Worm (Caenorhabditis elegans) whole organism, young adult: Measurements from ENCODE around the gene K10C2.12.

Experiments
- B0035.1 ChIP-seq: sonication (generic microtip); optimal IDR thresholded peaks from 2 replicates; lab custom pipeline; 2016; ENCODE audit warnings: missing genetic modification characterization, mild to moderate bottlenecking, missing compliant biosample characterization, missing genotype, missing genetic modification reagents
- C06A6.2 ChIP-seq: fragments of 200-800 bp; sonication (Bioruptor generic); conservative IDR thresholded peaks from 2 replicates; pipeline ENCODE4 v1.3.6; 2022; ENCODE audit warnings: missing genetic modification characterization, missing compliant biosample characterization
- C17E4.6 ChIP-seq: fragments of 200-800 bp; sonication (Bioruptor generic); IDR thresholded peaks from 2 replicates; pipeline ENCODE4 v1.3.6; 2022; ENCODE audit warnings: missing genetic modification reagents, missing genetic modification characterization, missing compliant biosample characterization
- F49E8.2 ChIP-seq: sonication (generic microtip); optimal IDR thresholded peaks from 3 replicates; lab custom pipeline; 2017; ENCODE audit warnings: missing genetic modification characterization, mild to moderate bottlenecking, missing compliant biosample characterization, antibody characterized with exemption, moderate library complexity; ENCODE audit not compliant: insufficient read depth
- Y53F4B.3 ChIP-seq: fragments of 200-800 bp; sonication (Bioruptor generic); IDR thresholded peaks from 2 replicates; pipeline ENCODE4 v1.3.6; 2022; ENCODE audit warnings: missing genetic modification reagents, missing genetic modification characterization, missing compliant biosample characterization
- Y56A3A.18 ChIP-seq: fragments of 200-800 bp; sonication (Bioruptor generic); IDR thresholded peaks from 2 replicates; pipeline ENCODE4 v1.3.6; 2022; ENCODE audit warnings: missing genetic modification reagents, missing genetic modification characterization, missing compliant biosample characterization
- Y67H2A.10 ChIP-seq: fragments of 200-800 bp; sonication (Bioruptor generic); conservative IDR thresholded peaks from 2 replicates; pipeline ENCODE4 v1.3.6; 2022; ENCODE audit warnings: missing genetic modification reagents, missing genetic modification characterization, missing compliant biosample characterization
- ZK185.1 ChIP-seq: sonication (generic microtip); optimal IDR thresholded peaks from 2 replicates; lab custom pipeline; 2016; ENCODE audit warnings: mild to moderate bottlenecking, missing genetic modification characterization, missing compliant biosample characterization; ENCODE audit not compliant: poor library complexity, severe bottlenecking
- ama-1 ChIP-seq, 3 experiments: fragments of 150-350 bp in 1 of 3; sonication (generic microtip) in 2 of 3; optimal IDR thresholded peaks; 2 replicates each; lab custom pipeline; 2014 to 2018; ENCODE audit warnings: missing biosample characterization in 2 of 3, missing genetic modification characterization in 2 of 3, missing genetic modification reagents in 2 of 3
- atf-7 ChIP-seq: sonication (generic microtip); optimal IDR thresholded peaks from 2 replicates; lab custom pipeline; 2017; ENCODE audit warnings: mild to moderate bottlenecking, missing genetic modification characterization, missing compliant biosample characterization
- attf-3 ChIP-seq: fragments of 200-800 bp; sonication (Bioruptor generic); conservative IDR thresholded peaks from 2 replicates; pipeline ENCODE4 v1.3.6; 2022; ENCODE audit warnings: missing genetic modification reagents, missing genetic modification characterization, missing compliant biosample characterization
- bed-2 ChIP-seq: fragments of 200-800 bp; sonication (Bioruptor generic); IDR thresholded peaks from 2 replicates; pipeline ENCODE4 v1.3.6; 2022; ENCODE audit warnings: missing genetic modification reagents, missing genetic modification characterization, missing compliant biosample characterization
- cebp-2 ChIP-seq: fragments of 200-800 bp; sonication (Bioruptor generic); IDR thresholded peaks from 2 replicates; pipeline ENCODE4 v1.3.6; 2022; ENCODE audit warnings: missing genetic modification characterization, missing compliant biosample characterization
- ceh-40 ChIP-seq: fragments of 200-800 bp; sonication (Bioruptor generic); IDR thresholded peaks from 2 replicates; pipeline ENCODE4 v1.3.6; 2022; ENCODE audit warnings: missing genetic modification characterization, missing compliant biosample characterization
- die-1 ChIP-seq: sonication (generic microtip); optimal IDR thresholded peaks from 2 replicates; lab custom pipeline; 2016; ENCODE audit warnings: missing genotype, mild to moderate bottlenecking, missing genetic modification characterization, missing compliant biosample characterization
- dox-1 ChIP-seq: fragments of 200-800 bp; sonication (Bioruptor generic); IDR thresholded peaks from 2 replicates; pipeline ENCODE4 v1.3.6; 2022; ENCODE audit warnings: missing genetic modification reagents, missing genetic modification characterization, missing compliant biosample characterization
- dpl-1 ChIP-seq: fragments of 150-350 bp; optimal IDR thresholded peaks from 2 replicates; lab custom pipeline; 2014; ENCODE audit warnings: missing biosample characterization, missing genetic modification reagents, missing genetic modification characterization
- egl-18 ChIP-seq: fragments of 200-800 bp; sonication (Bioruptor generic); IDR thresholded peaks from 2 replicates; pipeline ENCODE4 v1.3.6; 2022; ENCODE audit warnings: missing genetic modification reagents, missing genetic modification characterization, missing compliant biosample characterization
- ekl-4 ChIP-seq: fragments of 200-800 bp; sonication (Bioruptor generic); IDR thresholded peaks from 2 replicates; pipeline ENCODE4 v1.3.6; 2022; ENCODE audit warnings: missing genetic modification reagents, missing genetic modification characterization, missing compliant biosample characterization
- ets-4 ChIP-seq: fragments of 200-800 bp; sonication (Bioruptor generic); optimal IDR thresholded peaks from 2 replicates; lab custom pipeline; 2018; ENCODE audit warnings: mild to moderate bottlenecking, missing genetic modification characterization, missing compliant biosample characterization
- fkh-3 ChIP-seq: sonication (generic microtip); optimal IDR thresholded peaks from 2 replicates; lab custom pipeline; 2016; ENCODE audit warnings: mild to moderate bottlenecking, missing genetic modification characterization, missing compliant biosample characterization
- gei-17 ChIP-seq: fragments of 200-800 bp; sonication (Bioruptor generic); optimal IDR thresholded peaks from 2 replicates; lab custom pipeline; 2018; ENCODE audit warnings: mild to moderate bottlenecking, missing genetic modification characterization, missing compliant biosample characterization
- hmg-20 ChIP-seq: fragments of 200-800 bp; sonication (Bioruptor generic); IDR thresholded peaks from 2 replicates; pipeline ENCODE4 v1.3.6; 2022; ENCODE audit warnings: missing genetic modification reagents, missing genetic modification characterization, missing compliant biosample characterization
- hrde-1 ChIP-seq: sonication (generic microtip); optimal IDR thresholded peaks from 2 replicates; lab custom pipeline; 2016; ENCODE audit warnings: missing genetic modification characterization, mild to moderate bottlenecking, missing compliant biosample characterization, moderate library complexity, missing genotype, missing genetic modification reagents, borderline replicate concordance
- lin-26 ChIP-seq: fragments of 200-800 bp; sonication (Bioruptor generic); IDR thresholded peaks from 2 replicates; pipeline ENCODE4 v1.3.6; 2022; ENCODE audit warnings: missing genetic modification reagents, missing genetic modification characterization, missing compliant biosample characterization
- lin-54 ChIP-seq: fragments of 200-800 bp; sonication (Bioruptor generic); optimal IDR thresholded peaks from 2 replicates; lab custom pipeline; 2018; ENCODE audit warnings: mild to moderate bottlenecking, missing genetic modification characterization, missing compliant biosample characterization
- lsl-1 ChIP-seq: fragments of 200-800 bp; sonication (Bioruptor generic); optimal IDR thresholded peaks from 2 replicates; lab custom pipeline; 2018; ENCODE audit warnings: mild to moderate bottlenecking, missing genetic modification characterization, moderate library complexity, missing compliant biosample characterization
- lsy-27 ChIP-seq: sonication (generic microtip); optimal IDR thresholded peaks from 2 replicates; lab custom pipeline; 2017; ENCODE audit warnings: missing genetic modification characterization, mild to moderate bottlenecking, missing compliant biosample characterization, antibody characterized with exemption, missing genotype, borderline replicate concordance; ENCODE audit not compliant: insufficient read depth
- madf-10 ChIP-seq: sonication (generic microtip); optimal IDR thresholded peaks from 2 replicates; lab custom pipeline; 2016; ENCODE audit warnings: mild to moderate bottlenecking, missing genetic modification characterization, missing compliant biosample characterization
- mcd-1 ChIP-seq: fragments of 200-800 bp; sonication (Bioruptor generic); IDR thresholded peaks from 2 replicates; pipeline ENCODE4 v1.3.6; 2022; ENCODE audit warnings: missing genetic modification reagents, missing genetic modification characterization, missing compliant biosample characterization
- nfya-1 ChIP-seq: sonication (generic microtip); optimal IDR thresholded peaks from 2 replicates; lab custom pipeline; 2017; ENCODE audit warnings: antibody characterized with exemption, missing compliant biosample characterization, missing genetic modification characterization, borderline replicate concordance; ENCODE audit not compliant: insufficient read depth
- nhr-120 ChIP-seq: fragments of 200-800 bp; sonication (Bioruptor generic); IDR thresholded peaks from 2 replicates; pipeline ENCODE4 v1.3.6; 2022; ENCODE audit warnings: missing genetic modification characterization, missing compliant biosample characterization
- nhr-80 ChIP-seq: sonication (generic microtip); optimal IDR thresholded peaks from 2 replicates; lab custom pipeline; 2016; ENCODE audit warnings: missing genetic modification characterization, missing compliant biosample characterization
- rcor-1 ChIP-seq: fragments of 200-800 bp; sonication (Bioruptor generic); IDR thresholded peaks from 2 replicates; pipeline ENCODE4 v1.3.6; 2022; ENCODE audit warnings: missing genetic modification reagents, missing genetic modification characterization, missing compliant biosample characterization
- rpc-1 ChIP-seq, 2 experiments: fragments of 150-350 bp in 1 of 2; sonication (generic microtip) in 1 of 2; optimal IDR thresholded peaks; 2 replicates each; lab custom pipeline; 2014 to 2018; ENCODE audit warnings: missing biosample characterization in 1 of 2, missing genetic modification characterization in 1 of 2, missing genetic modification reagents in 1 of 2, missing genotype in 1 of 2
- sdz-38 ChIP-seq: sonication (generic microtip); optimal IDR thresholded peaks from 2 replicates; lab custom pipeline; 2016; ENCODE audit warnings: missing genotype, missing genetic modification characterization, missing compliant biosample characterization
- snpc-1.3 ChIP-seq: sonication (generic microtip); optimal IDR thresholded peaks from 2 replicates; lab custom pipeline; 2017; ENCODE audit warnings: missing genetic modification characterization, mild to moderate bottlenecking, missing compliant biosample characterization, antibody characterized with exemption, moderate library complexity, missing genotype, missing genetic modification reagents; ENCODE audit not compliant: insufficient read depth
- tbx-9 ChIP-seq: sonication (generic microtip); optimal IDR thresholded peaks from 2 replicates; lab custom pipeline; 2016; ENCODE audit warnings: borderline replicate concordance, missing genetic modification characterization, inconsistent platforms, missing compliant biosample characterization
- tlf-1 ChIP-seq: fragments of 200-800 bp; sonication (Bioruptor generic); optimal IDR thresholded peaks from 2 replicates; lab custom pipeline; 2018; ENCODE audit warnings: mild to moderate bottlenecking, missing genetic modification characterization, missing compliant biosample characterization
- ztf-6 ChIP-seq: fragments of 200-800 bp; sonication (Bioruptor generic); IDR thresholded peaks from 2 replicates; pipeline ENCODE4 v1.3.6; 2022; ENCODE audit warnings: missing genetic modification reagents, missing genetic modification characterization, missing compliant biosample characterization

Gene K10C2.12

ce11 chrX:6437545-6437944 lies 17.0 kb upstream of the K10C2.12 start, which contains the start of gene K10C2.8:
TSS of gene K10C2.8 (minus strand) at chrX:6437645.
- TF ChIP-seq die-1 (tag; lab: Kevin White, UChicago): no peak
- no peak for TF ChIP-seq snpc-1.3 (tag; lab: Kevin White, UChicago)
- TF ChIP-seq C17E4.6 (GFP tag; lab: Robert Waterston, UW): no peak
- no peak for TF ChIP-seq dpl-1
- TF ChIP-seq gei-17 (GFP tag; lab: Kevin White, UChicago): no peak
- TF ChIP-seq ama-1 (optimal IDR thresholded peaks at IDR 0.05; lab: Kevin White, UChicago): no peak
- TF ChIP-seq ama-1 (GFP tag; optimal IDR thresholded peaks at IDR 0.05; lab: Kevin White, UChicago): no peak
- TF ChIP-seq Y56A3A.18: no peak
- no peak for TF ChIP-seq bed-2 (GFP tag; lab: Robert Waterston, UW)
- TF ChIP-seq lin-26: no peak
- no peak for TF ChIP-seq lsl-1
- no peak for TF ChIP-seq tlf-1
- TF ChIP-seq rpc-1 (optimal IDR thresholded peaks at IDR 0.05; lab: Kevin White, UChicago): no peak
- TF ChIP-seq rpc-1 (tag; optimal IDR thresholded peaks at IDR 0.05; lab: Kevin White, UChicago): no peak
- TF ChIP-seq ceh-40 (GFP tag; lab: Robert Waterston, UW): no peak

ce11 chrX:6435812-6436211 lies 15.2 kb upstream of the K10C2.12 start:
- TF ChIP-seq Y67H2A.10 (GFP tag; lab: Robert Waterston, UW): no peak
- TF ChIP-seq die-1 (tag; lab: Kevin White, UChicago): no peak
- TF ChIP-seq rcor-1 (GFP tag; lab: Robert Waterston, UW): no peak
- no peak for TF ChIP-seq C06A6.2 (GFP tag; lab: Robert Waterston, UW)
- TF ChIP-seq nhr-120: no peak
- TF ChIP-seq B0035.1 (tag; lab: Kevin White, UChicago): no peak
- TF ChIP-seq ztf-6: no peak
- TF ChIP-seq F49E8.2: no peak

- no peak for TF ChIP-seq C17E4.6 (GFP tag; lab: Robert Waterston, UW)
- TF ChIP-seq Y53F4B.3 (GFP tag; lab: Robert Waterston, UW): no peak
- TF ChIP-seq ekl-4 (GFP tag; lab: Robert Waterston, UW): no peak
- TF ChIP-seq egl-18 (GFP tag; lab: Robert Waterston, UW): no peak
- TF ChIP-seq sdz-38 (tag; lab: Kevin White, UChicago): no peak
- TF ChIP-seq, all 124 proteins: peak for 0
These were observed 13.1 kb upstream of the K10C2.12 start, which contains the start of gene K10C2.2 for ce11 chrX:6433688-6434087. TSS of gene K10C2.2 (minus strand) at chrX:6433788.

ce11 chrX:6430510-6430909 lies 9.9 kb upstream of the K10C2.12 start, which contains the start of gene ctsa-2:
TSS of gene ctsa-2 (minus strand) at chrX:6430610.
- TF ChIP-seq madf-10 (tag; lab: Kevin White, UChicago) (no peak), ZK185.1 (no peak), atf-7 (tag; lab: Kevin White, UChicago) (no peak), hrde-1 (no peak)

ce11 chrX:6429552-6429951 lies 9.0 kb upstream of the K10C2.12 start:
- TF ChIP-seq nhr-80 (peak; percentile 55), hmg-20 (GFP tag; lab: Robert Waterston, UW) (no peak)

- TF ChIP-seq attf-3 (GFP tag; lab: Robert Waterston, UW): no peak
- TF ChIP-seq lin-54 (GFP tag; lab: Kevin White, UChicago): no peak
- peak; percentile 40; the same call in 1 of the 2 replicates for TF ChIP-seq dox-1 (GFP tag; lab: Robert Waterston, UW)
- TF ChIP-seq ets-4 (GFP tag; lab: Kevin White, UChicago): peak; percentile 37
- TF ChIP-seq nhr-120: no peak
- peak; percentile 11 for TF ChIP-seq madf-10 (tag; lab: Kevin White, UChicago)
- TF ChIP-seq tbx-9 (tag; lab: Kevin White, UChicago): no peak
- TF ChIP-seq cebp-2 (GFP tag; lab: Robert Waterston, UW): no peak
- TF ChIP-seq mcd-1 (GFP tag; lab: Robert Waterston, UW): no peak
- no peak for TF ChIP-seq atf-7 (tag; lab: Kevin White, UChicago)
- no peak for TF ChIP-seq nfya-1 (tag; lab: Kevin White, UChicago)
- TF ChIP-seq Y56A3A.18: no peak
- peak; percentile 97 for TF ChIP-seq nhr-80
- TF ChIP-seq lsy-27 (tag; lab: Kevin White, UChicago): no peak
- TF ChIP-seq fkh-3 (tag; lab: Kevin White, UChicago): no peak
These were observed 6.6 kb upstream of the K10C2.12 start for ce11 chrX:6427147-6427546.
